Fruit fly (Drosophila melanogaster) whole organism, prepupa: ENCODE data around the gene wake.

Source experiments
- CG11902 ChIP-seq: fragments of 200-800 bp; sonication (Bioruptor generic); optimal IDR thresholded peaks from 3 replicates; lab custom pipeline; 2016; ENCODE audit warnings: missing biosample characterization, missing genetic modification characterization
- CG15336 ChIP-seq: fragments of 200-800 bp; sonication (Bioruptor generic); IDR thresholded peaks from 2 replicates; pipeline ENCODE4 v1.3.6; 2022; ENCODE audit warnings: missing biosample characterization, missing genetic modification characterization
- Sox15 ChIP-seq: fragments of 200-800 bp; sonication (Bioruptor generic); optimal IDR thresholded peaks from 3 replicates; lab custom pipeline; 2016; ENCODE audit warnings: missing biosample characterization, missing genetic modification characterization
- eg ChIP-seq: fragments of 200-800 bp; sonication (Bioruptor generic); IDR thresholded peaks from 3 replicates; pipeline ENCODE4 v1.3.6; 2022; ENCODE audit warnings: missing biosample characterization, missing genetic modification characterization
- esn ChIP-seq: fragments of 200-800 bp; sonication (Bioruptor generic); optimal IDR thresholded peaks from 2 replicates; lab custom pipeline; 2016; ENCODE audit warnings: missing biosample characterization, mild to moderate bottlenecking, missing genetic modification characterization, moderate library complexity
- fd85E ChIP-seq: fragments of 200-800 bp; sonication (Bioruptor generic); optimal IDR thresholded peaks from 3 replicates; lab custom pipeline; 2016; ENCODE audit warnings: missing biosample characterization, missing genetic modification characterization
- ss ChIP-seq, 2 experiments: fragments of 200-800 bp; sonication (Bioruptor generic); optimal IDR thresholded peaks; 2 replicates in 1 of 2; 3 replicates in 1 of 2; lab custom pipeline; 2017 to 2018; ENCODE audit warnings: mild to moderate bottlenecking in 2 of 2, missing biosample characterization in 2 of 2, missing genetic modification characterization in 2 of 2, moderate library complexity in 1 of 2

DNA sequence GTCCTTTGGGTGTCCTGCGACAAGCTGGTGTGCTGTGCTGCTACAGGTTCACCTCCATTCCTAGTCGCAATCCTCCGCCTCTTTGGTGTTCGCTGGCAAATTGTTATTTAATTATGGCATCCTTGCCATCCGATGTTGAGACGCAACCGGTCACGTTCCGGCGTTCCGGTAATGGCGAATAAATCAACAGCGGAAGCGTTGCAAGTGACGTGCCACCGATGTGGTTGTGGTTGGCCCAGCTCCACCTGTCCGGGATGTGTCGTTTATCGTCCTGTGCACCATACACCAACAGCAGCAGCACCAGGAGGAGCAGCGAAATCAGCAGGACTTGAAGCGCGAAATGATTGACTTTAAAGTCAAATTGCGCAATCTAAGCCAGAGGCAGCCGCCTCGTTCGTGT lies 10.3 kb downstream of the wake start:
- no peak for TF ChIP-seq esn
- no peak for TF ChIP-seq CG11902 (GFP tag; lab: Kevin White, UChicago)
- TF ChIP-seq fd85E (GFP tag; lab: Kevin White, UChicago) = no peak
- no peak for TF ChIP-seq ss (GFP tag; optimal IDR thresholded peaks at IDR 0.05; lab: Kevin White, UChicago)
- no peak for TF ChIP-seq eg
- TF ChIP-seq CG15336 (GFP tag; lab: Robert Waterston, UW) = no peak
- no peak for TF ChIP-seq Sox15 (GFP tag; lab: Kevin White, UChicago)
